Worm (Caenorhabditis elegans) whole organism, early embryonic: ENCODE results near the gene C13G3.12.

Source experiments
- B0310.2 ChIP-seq: sonication (generic microtip); optimal IDR thresholded peaks from 2 replicates; lab custom pipeline; 2016; ENCODE audit warnings: mild to moderate bottlenecking, missing genetic modification characterization, missing compliant biosample characterization
- F13C5.2 ChIP-seq: sonication (generic microtip); optimal IDR thresholded peaks from 2 replicates; lab custom pipeline; 2017; ENCODE audit warnings: mild to moderate bottlenecking, missing genetic modification characterization, inconsistent platforms, missing compliant biosample characterization
- aly-1 ChIP-seq: sonication (generic microtip); optimal IDR thresholded peaks from 2 replicates; lab custom pipeline; 2016; ENCODE audit warnings: missing genetic modification characterization, missing compliant biosample characterization
- ama-1 ChIP-seq: fragments of 150-350 bp; optimal IDR thresholded peaks from 2 replicates; lab custom pipeline; 2014
- ceh-13 ChIP-seq: fragments of 200-800 bp; sonication (Bioruptor generic); optimal IDR thresholded peaks from 2 replicates; lab custom pipeline; 2018; ENCODE audit warnings: mild to moderate bottlenecking, missing genetic modification characterization, missing compliant biosample characterization
- ceh-36 ChIP-seq: sonication (generic microtip); optimal IDR thresholded peaks from 2 replicates; lab custom pipeline; 2016; ENCODE audit warnings: missing genetic modification characterization, inconsistent platforms, missing compliant biosample characterization
- ets-7 ChIP-seq: sonication (generic microtip); optimal IDR thresholded peaks from 2 replicates; lab custom pipeline; 2016; ENCODE audit warnings: missing genotype, missing genetic modification characterization, missing compliant biosample characterization
- flt-1 ChIP-seq: fragments of 200-800 bp; sonication (Bioruptor generic); IDR thresholded peaks from 2 replicates; pipeline ENCODE4 v1.3.6; 2022; ENCODE audit warnings: missing genetic modification characterization, missing compliant biosample characterization
- hmbx-1 ChIP-seq: sonication (generic microtip); optimal IDR thresholded peaks from 2 replicates; lab custom pipeline; 2016; ENCODE audit warnings: mild to moderate bottlenecking, missing genetic modification characterization, missing compliant biosample characterization
- hmg-4 ChIP-seq: fragments of 200-800 bp; sonication (Bioruptor generic); optimal IDR thresholded peaks from 2 replicates; lab custom pipeline; 2018; ENCODE audit warnings: mild to moderate bottlenecking, missing genetic modification characterization, missing compliant biosample characterization
- hnd-1 ChIP-seq: sonication (generic microtip); optimal IDR thresholded peaks from 2 replicates; lab custom pipeline; 2016; ENCODE audit warnings: missing genetic modification characterization, missing compliant biosample characterization
- pes-1 ChIP-seq: fragments of 200-800 bp; sonication (Bioruptor generic); IDR thresholded peaks from 2 replicates; pipeline ENCODE4 v1.3.6; 2022; ENCODE audit warnings: missing genetic modification reagents, missing genetic modification characterization, missing compliant biosample characterization
- scrt-1 ChIP-seq: fragments of 200-800 bp; sonication (Bioruptor generic); IDR thresholded peaks from 2 replicates; pipeline ENCODE4 v1.3.6; 2022; ENCODE audit warnings: missing genetic modification characterization, missing compliant biosample characterization
- sea-1 ChIP-seq: fragments of 200-800 bp; sonication (Bioruptor generic); conservative IDR thresholded peaks from 2 replicates; pipeline ENCODE4 v1.3.6; 2022; ENCODE audit warnings: missing genetic modification characterization, missing compliant biosample characterization
- tbx-11 ChIP-seq: fragments of 200-800 bp; sonication (Bioruptor generic); IDR thresholded peaks from 2 replicates; pipeline ENCODE4 v1.3.6; 2022; ENCODE audit warnings: missing genetic modification characterization, missing compliant biosample characterization
- tbx-37 ChIP-seq: fragments of 200-800 bp; sonication (Bioruptor generic); conservative IDR thresholded peaks from 2 replicates; pipeline ENCODE4 v1.3.6; 2022; ENCODE audit warnings: missing genetic modification reagents, missing genetic modification characterization, missing compliant biosample characterization
- tra-4 ChIP-seq: sonication (generic microtip); optimal IDR thresholded peaks from 2 replicates; lab custom pipeline; 2017; ENCODE audit warnings: missing genetic modification characterization, missing compliant biosample characterization

The C13G3.12 gene

DNA sequence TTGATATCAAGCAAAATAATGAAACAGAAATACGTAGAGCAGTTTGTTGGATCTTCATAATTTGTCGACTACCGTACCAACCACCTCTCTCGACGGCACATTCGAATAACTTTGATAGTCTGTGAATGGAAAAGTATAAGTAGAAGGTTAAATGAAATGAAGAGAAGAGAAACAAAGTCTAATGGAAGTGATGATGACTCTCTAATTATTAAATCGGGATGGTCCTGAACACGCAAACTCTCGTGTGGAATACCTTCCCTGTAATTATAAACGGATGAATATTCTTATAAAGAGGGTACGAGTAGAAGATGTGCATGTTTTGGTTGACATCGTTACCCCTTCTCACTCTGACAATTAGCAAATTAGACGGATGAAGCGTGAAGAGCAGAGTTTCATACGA lies at the start of gene C13G3.12, which contains the start of gene hot-6:
C13G3.12 (minus strand) TSS at position 101 of the 400 bp plus-strand sequence.
hot-6 (minus strand) TSS at position 121 of the 400 bp plus-strand sequence.
- TF ChIP-seq aly-1 (tag; lab: Kevin White, UChicago) (no peak), flt-1 (no peak), ceh-13 (GFP tag; lab: Kevin White, UChicago) (no peak), hmbx-1 (no peak), B0310.2 (tag; lab: Kevin White, UChicago) (no peak)

DNA sequence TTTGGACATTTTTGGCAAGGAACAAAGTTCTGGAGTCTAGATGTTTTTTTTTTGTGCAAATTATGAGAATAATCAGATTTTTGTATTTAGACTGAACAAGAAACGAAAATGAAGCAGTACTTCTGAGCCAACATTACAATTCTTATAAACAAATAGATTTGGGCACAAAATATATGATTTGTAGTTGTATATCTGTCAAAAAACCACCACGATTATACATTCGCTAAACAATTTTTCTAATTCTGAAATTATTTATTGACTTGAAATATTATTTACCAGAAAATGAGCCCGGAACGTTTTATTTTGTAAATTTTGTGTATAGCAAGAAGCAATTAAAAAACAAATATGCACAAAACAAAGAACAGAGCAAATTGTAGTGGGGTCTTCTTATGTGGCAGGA lies 48.7 kb upstream of the C13G3.12 start:
- TF ChIP-seq hnd-1 (tag; lab: Kevin White, UChicago) (no peak), tbx-37 (GFP tag; lab: Robert Waterston, UW) (no peak), tra-4 (tag; lab: Kevin White, UChicago) (no peak), hmbx-1 (no peak), aly-1 (tag; lab: Kevin White, UChicago) (no peak)

DNA sequence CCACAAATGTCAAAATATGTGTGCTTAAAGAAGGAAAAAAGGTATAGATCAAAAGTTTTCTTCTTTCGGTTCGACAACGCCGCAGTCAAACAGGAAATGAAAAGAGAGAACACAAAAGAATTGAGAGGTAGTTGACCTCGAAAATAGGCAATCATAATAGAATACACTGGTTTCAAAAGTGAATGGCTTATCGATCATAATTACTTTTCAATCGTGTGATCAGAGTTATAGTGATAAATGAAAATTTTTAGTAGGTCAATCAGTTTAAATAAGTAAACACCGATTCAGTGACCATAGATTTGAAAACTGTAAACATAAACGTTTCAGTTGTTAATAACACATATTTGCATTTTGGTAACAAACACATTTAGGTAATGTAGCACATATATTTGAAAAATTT lies 47.7 kb upstream of the C13G3.12 start:
- TF ChIP-seq tbx-11 (GFP tag; lab: Robert Waterston, UW) (no peak), tra-4 (tag; lab: Kevin White, UChicago) (no peak), ceh-13 (GFP tag; lab: Kevin White, UChicago) (no peak), ets-7 (tag; lab: Kevin White, UChicago) (no peak), aly-1 (tag; lab: Kevin White, UChicago) (no peak), hmg-4 (GFP tag; lab: Kevin White, UChicago) (no peak), sea-1 (no peak), ama-1 (lab: Kevin White, UChicago) (no peak), tbx-37 (GFP tag; lab: Robert Waterston, UW) (no peak), ceh-36 (tag; lab: Kevin White, UChicago) (no peak), F13C5.2 (no peak)

DNA sequence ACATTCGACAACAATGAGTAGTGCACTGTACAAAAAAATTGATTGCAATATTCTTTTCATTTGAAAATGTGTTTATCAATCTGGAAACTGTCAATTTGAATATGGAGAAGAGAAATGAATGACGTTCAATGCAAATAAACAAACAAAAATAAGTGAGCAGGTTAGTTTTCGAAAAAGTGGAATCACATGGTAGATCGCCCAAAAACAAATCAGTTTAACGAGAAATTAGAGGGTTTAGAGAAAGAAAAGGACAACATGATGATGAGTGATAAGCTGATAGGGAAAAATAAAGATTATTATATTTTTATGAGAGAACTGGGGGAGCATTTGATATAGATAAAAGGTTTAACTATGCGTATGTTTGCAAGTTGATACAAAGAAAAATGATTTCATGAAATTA lies 46.6 kb upstream of the C13G3.12 start, which contains the start of gene T04C12.8:
T04C12.8 (minus strand) TSS at position 82 of the 400 bp plus-strand sequence.
- TF ChIP-seq aly-1 (tag; lab: Kevin White, UChicago) (no peak), ceh-36 (tag; lab: Kevin White, UChicago) (no peak), hmg-4 (GFP tag; lab: Kevin White, UChicago) (no peak), sea-1 (no peak), scrt-1 (GFP tag; lab: Robert Waterston, UW) (no peak), B0310.2 (tag; lab: Kevin White, UChicago) (no peak), F13C5.2 (no peak), ceh-13 (GFP tag; lab: Kevin White, UChicago) (no peak), flt-1 (no peak), ama-1 (lab: Kevin White, UChicago) (no peak)

DNA sequence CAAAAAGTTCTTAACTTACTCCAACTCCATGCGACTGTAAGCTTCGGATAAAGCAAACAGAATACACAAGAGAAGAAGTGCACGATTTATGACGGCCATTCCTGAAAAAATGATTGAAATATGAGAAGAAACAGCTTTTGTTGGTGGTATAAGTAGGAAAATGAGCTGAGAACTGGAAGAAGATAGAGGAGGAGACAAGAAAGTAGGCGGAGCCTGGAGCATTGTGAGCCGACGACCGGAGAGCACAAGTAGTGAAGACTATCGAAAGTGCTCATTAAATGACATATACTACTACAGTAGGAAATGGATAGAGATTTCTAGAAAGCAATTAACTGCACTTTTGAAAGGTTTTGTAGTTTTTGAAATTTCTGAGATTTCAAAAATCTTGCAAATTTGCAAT lies 42.8 kb upstream of the C13G3.12 start, which contains the start of gene nlp-80:
nlp-80 (minus strand) TSS at position 101 of the 400 bp plus-strand sequence.
- TF ChIP-seq sea-1 (no peak), ets-7 (tag; lab: Kevin White, UChicago) (no peak), F13C5.2 (no peak), ceh-13 (GFP tag; lab: Kevin White, UChicago) (no peak), tra-4 (tag; lab: Kevin White, UChicago) (no peak)

DNA sequence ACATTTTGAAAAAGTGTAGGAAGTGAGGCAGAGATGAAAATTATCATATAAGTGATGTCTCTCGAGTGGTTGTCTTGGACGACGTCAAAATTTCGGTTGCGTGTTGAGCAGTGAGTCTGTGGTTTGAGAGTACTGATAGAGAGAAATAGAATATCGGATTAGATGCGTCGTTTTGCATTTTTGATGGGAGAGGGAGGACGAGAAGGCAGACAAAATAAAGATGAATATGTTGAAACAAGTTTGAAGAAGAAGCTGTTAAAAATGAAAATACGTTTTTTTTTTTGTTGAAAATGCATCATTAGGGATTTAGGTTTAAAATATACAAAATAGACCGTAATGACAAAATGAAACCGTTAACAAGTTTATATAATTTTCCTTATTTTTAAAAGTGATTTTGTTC lies 40.4 kb upstream of the C13G3.12 start, which contains the start of gene T04C12.9:
T04C12.9 (minus strand) TSS at position 101 of the 400 bp plus-strand sequence.
- TF ChIP-seq ceh-36 (tag; lab: Kevin White, UChicago): no peak
- no peak for TF ChIP-seq scrt-1 (GFP tag; lab: Robert Waterston, UW)
- TF ChIP-seq pes-1 (GFP tag; lab: Robert Waterston, UW): no peak
- TF ChIP-seq B0310.2 (tag; lab: Kevin White, UChicago): no peak
- TF ChIP-seq ceh-13 (GFP tag; lab: Kevin White, UChicago): no peak
- no peak for TF ChIP-seq ama-1 (lab: Kevin White, UChicago)
- TF ChIP-seq hmg-4 (GFP tag; lab: Kevin White, UChicago): no peak
- TF ChIP-seq tra-4 (tag; lab: Kevin White, UChicago): no peak
- no peak for TF ChIP-seq hmbx-1
- TF ChIP-seq hnd-1 (tag; lab: Kevin White, UChicago): no peak
- TF ChIP-seq aly-1 (tag; lab: Kevin White, UChicago): no peak
- TF ChIP-seq ets-7 (tag; lab: Kevin White, UChicago): no peak
- TF ChIP-seq flt-1: no peak
- no peak for TF ChIP-seq F13C5.2
- TF ChIP-seq tbx-11 (GFP tag; lab: Robert Waterston, UW): no peak

DNA sequence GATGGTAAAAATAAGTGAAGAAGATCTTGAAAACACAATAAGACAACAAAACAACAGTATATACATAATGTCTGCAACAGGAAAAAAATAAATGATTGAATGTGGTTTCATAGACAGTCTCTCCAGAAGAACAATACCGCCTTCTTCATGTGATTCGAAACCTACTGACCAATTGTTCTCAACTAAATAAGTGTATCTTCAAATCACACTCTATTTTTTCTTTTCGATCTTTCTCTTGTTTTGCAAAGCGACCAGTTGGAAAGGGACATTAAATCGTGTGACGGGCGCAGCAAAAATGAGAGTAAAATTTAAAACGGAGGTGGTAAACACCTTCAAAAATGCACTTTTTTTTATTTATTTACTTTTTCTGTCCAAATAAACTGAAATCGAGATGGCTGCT lies 39.2 kb upstream of the C13G3.12 start:
- TF ChIP-seq flt-1 (no peak), ceh-36 (tag; lab: Kevin White, UChicago) (no peak), ceh-13 (GFP tag; lab: Kevin White, UChicago) (no peak), tbx-37 (GFP tag; lab: Robert Waterston, UW) (no peak), hmbx-1 (no peak), pes-1 (GFP tag; lab: Robert Waterston, UW) (no peak), tbx-11 (GFP tag; lab: Robert Waterston, UW) (no peak), ama-1 (lab: Kevin White, UChicago) (no peak), aly-1 (tag; lab: Kevin White, UChicago) (no peak), hmg-4 (GFP tag; lab: Kevin White, UChicago) (no peak), F13C5.2 (no peak), sea-1 (no peak), hnd-1 (tag; lab: Kevin White, UChicago) (no peak), tra-4 (tag; lab: Kevin White, UChicago) (no peak), ets-7 (tag; lab: Kevin White, UChicago) (no peak), scrt-1 (GFP tag; lab: Robert Waterston, UW) (no peak)
